Fruit fly (Drosophila melanogaster): ENCODE measurements around the gene EMC2B.

Gene EMC2B

DNA sequence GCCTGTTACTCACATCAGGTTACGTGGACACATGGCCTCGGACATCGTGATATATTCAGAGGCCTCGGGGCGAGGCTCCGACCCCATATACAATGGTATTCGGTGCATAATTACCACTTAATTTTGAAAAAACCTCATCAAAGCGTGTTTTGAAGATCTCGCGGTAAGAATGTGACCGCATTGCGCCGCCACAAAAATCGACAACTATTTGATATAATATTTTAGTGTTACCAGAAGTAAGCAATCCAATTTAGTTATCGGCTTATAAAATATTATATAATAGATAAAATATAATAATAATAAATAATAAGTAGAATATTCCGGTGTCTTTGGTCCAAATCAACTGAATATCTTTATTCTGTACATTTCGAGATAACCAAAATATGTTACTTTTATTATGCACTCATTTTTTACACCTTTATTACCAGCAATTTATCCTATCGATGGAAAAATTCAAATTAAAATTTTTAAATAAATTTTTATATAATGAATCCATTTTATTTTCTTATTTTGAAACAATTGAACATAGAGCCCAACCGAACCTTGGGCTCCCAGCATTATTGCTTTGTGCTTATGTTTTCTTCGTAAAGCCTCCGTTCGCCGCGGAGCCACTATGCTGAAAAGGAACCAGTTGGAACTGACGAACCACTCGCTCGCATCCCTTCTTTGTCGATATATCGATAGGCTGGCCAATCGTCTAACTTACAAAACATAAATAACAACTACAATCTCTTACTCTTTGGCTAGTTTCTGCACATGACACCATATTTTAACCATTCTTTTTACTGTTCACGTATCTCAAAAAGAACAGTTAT, 48.5 kb upstream of the EMC2B start, which contains the start of the genes CG18213 and Trm7-32 (continued):
- TF ChIP-seq Sox100B (GFP tag; optimal IDR thresholded peaks at IDR 0.05) (peak; percentile 1), H15 (GFP tag; IDR thresholded peaks at IDR 0.05) (no peak), HHEX (GFP tag; optimal IDR thresholded peaks at IDR 0.05) (no peak), CG7372 (GFP tag; IDR thresholded peaks at IDR 0.05) (peak; percentile 10; the same call in 1 of the 2 replicates), CG42726 (GFP tag; IDR thresholded peaks at IDR 0.05; ENCODE audit: partially characterized antibody) (peak; percentile 86; the same call in 1 of the 2 replicates), crc (GFP tag; optimal IDR thresholded peaks at IDR 0.05) (no peak), CG4282 (GFP tag; optimal IDR thresholded peaks at IDR 0.05) (no peak), pho (GFP tag; optimal IDR thresholded peaks at IDR 0.05) (no peak), ems (GFP tag; optimal IDR thresholded peaks at IDR 0.05) (peak; percentile 12), slbo (GFP tag; IDR thresholded peaks at IDR 0.05) (peak; percentile 60; the same call in 1 of the 2 replicates), prd (optimal IDR thresholded peaks at IDR 0.05) (no peak), prd (GFP tag; IDR thresholded peaks at IDR 0.05) (no peak), kay (GFP tag; optimal IDR thresholded peaks at IDR 0.05) (no peak), Meics (GFP tag; optimal IDR thresholded peaks at IDR 0.05) (no peak), BEAF-32 (GFP tag; optimal IDR thresholded peaks at IDR 0.05) (peak; percentile 78), CG16813 (GFP tag; IDR thresholded peaks at IDR 0.05; ENCODE audit: partially characterized antibody) (peak; percentile 84), luna (GFP tag; optimal IDR thresholded peaks at IDR 0.05) (peak; percentile 3), CG9876 (GFP tag; optimal IDR thresholded peaks at IDR 0.05) (peak; percentile 15), CG6791 (GFP tag; IDR thresholded peaks at IDR 0.05; ENCODE audit: partially characterized antibody) (peak; percentile 87), MBD-R2 (GFP tag; IDR thresholded peaks at IDR 0.05) (peak; percentile 72), Mes4 (GFP tag; optimal IDR thresholded peaks at IDR 0.05) (no peak), bsh (GFP tag; optimal IDR thresholded peaks at IDR 0.05) (no peak), lilli (GFP tag; optimal IDR thresholded peaks at IDR 0.05) (peak; percentile 32), CG8089 (GFP tag; optimal IDR thresholded peaks at IDR 0.05) (no peak), CG12744 (GFP tag; optimal IDR thresholded peaks at IDR 0.05) (no peak), CG30431 (GFP tag; optimal IDR thresholded peaks at IDR 0.05) (no peak), rib (GFP tag; IDR thresholded peaks at IDR 0.05) (no peak), zf30C (GFP tag; optimal IDR thresholded peaks at IDR 0.05) (no peak), CG11723 (GFP tag; optimal IDR thresholded peaks at IDR 0.05) (no peak), CHES-1-like (GFP tag; optimal IDR thresholded peaks at IDR 0.05) (peak; percentile 29), da (GFP tag; optimal IDR thresholded peaks at IDR 0.05) (no peak), org-1 (GFP tag; optimal IDR thresholded peaks at IDR 0.05) (no peak), bigmax (GFP tag; optimal IDR thresholded peaks at IDR 0.05) (no peak), CG33213 (GFP tag; optimal IDR thresholded peaks at IDR 0.05) (peak; percentile 4), ato (GFP tag; IDR thresholded peaks at IDR 0.05; ENCODE audit: partially characterized antibody) (peak; percentile 70), pzg (GFP tag; optimal IDR thresholded peaks at IDR 0.05) (peak; percentile 65), bcd (GFP tag; optimal IDR thresholded peaks at IDR 0.05) (no peak), CG12104 (GFP tag; optimal IDR thresholded peaks at IDR 0.05) (peak; percentile 9), Hmr (GFP tag; optimal IDR thresholded peaks at IDR 0.05) (no peak), CG18619 (GFP tag; optimal IDR thresholded peaks at IDR 0.05) (no peak), stwl (tag; optimal IDR thresholded peaks at IDR 0.05) (peak; percentile 17), wek (GFP tag; optimal IDR thresholded peaks at IDR 0.05) (no peak), CG17359 (tag; optimal IDR thresholded peaks at IDR 0.05) (no peak), jigr1 (GFP tag; IDR thresholded peaks at IDR 0.05) (no peak), CG2116 (GFP tag; optimal IDR thresholded peaks at IDR 0.05) (peak; percentile 59), CG6254 (GFP tag; optimal IDR thresholded peaks at IDR 0.05) (peak; percentile 6), sna (GFP tag; IDR thresholded peaks at IDR 0.05; ENCODE audit: partially characterized antibody) (peak; percentile 80), sens (GFP tag) (peak; percentile 73), CG7963 (GFP tag; IDR thresholded peaks at IDR 0.05; ENCODE audit: partially characterized antibody) (peak; percentile 68; the same call in 1 of the 3 replicates)
